Worm (Caenorhabditis elegans): ENCODE results near the gene rdy-2.

Gene rdy-2

ce11 chrV:13624424-13624823 lies 23.6 kb upstream of the rdy-2 start, which contains the start of gene F53F4.11:
TSS of gene F53F4.11 (minus strand) at chrV:13624524.
- no peak for TF ChIP-seq ceh-16 (tag; optimal IDR thresholded peaks at IDR 0.05)

- TF ChIP-seq gmeb-1 (tag; optimal IDR thresholded peaks at IDR 0.05) (no peak), lin-39 (tag; optimal IDR thresholded peaks at IDR 0.05) (no peak), blmp-1 (tag; optimal IDR thresholded peaks at IDR 0.05; ENCODE audit: insufficient read depth) (no peak), nhr-21 (tag; optimal IDR thresholded peaks at IDR 0.05) (no peak), aly-2 (tag; optimal IDR thresholded peaks at IDR 0.05) (no peak), snpc-4 (tag; optimal IDR thresholded peaks at IDR 0.05) (no peak)
These were observed 20.9 kb upstream of the rdy-2 start, which contains the start of gene F53F4.16 for ce11 chrV:13621720-13622119. TSS of gene F53F4.16 (minus strand) at chrV:13621820.

- TF ChIP-seq R02D3.7 (tag; optimal IDR thresholded peaks at IDR 0.05) (no peak), peb-1 (tag; optimal IDR thresholded peaks at IDR 0.05) (no peak), nhr-21 (tag; optimal IDR thresholded peaks at IDR 0.05) (no peak), nhr-77 (tag; optimal IDR thresholded peaks at IDR 0.05) (no peak), sma-3 (GFP tag; optimal IDR thresholded peaks at IDR 0.05) (no peak)
These were observed 19.9 kb upstream of the rdy-2 start, which contains the start of gene F53F4.15 for ce11 chrV:13620676-13621075. TSS of gene F53F4.15 (plus strand) at chrV:13620976.

ce11 chrV:13619752-13620151 lies 19.0 kb upstream of the rdy-2 start, which contains the start of gene srd-11:
TSS of gene srd-11 (minus strand) at chrV:13619852.
- no peak for TF ChIP-seq ama-1 (optimal IDR thresholded peaks at IDR 0.05)
- TF ChIP-seq mdl-1 (tag; optimal IDR thresholded peaks at IDR 0.05): no peak
- no peak for TF ChIP-seq sma-3 (GFP tag; optimal IDR thresholded peaks at IDR 0.05)
- TF ChIP-seq zag-1 (tag; optimal IDR thresholded peaks at IDR 0.05): no peak
- TF ChIP-seq mbf-1 (tag; optimal IDR thresholded peaks at IDR 0.05): no peak
- TF ChIP-seq nhr-21 (tag; optimal IDR thresholded peaks at IDR 0.05): no peak

ce11 chrV:13613870-13614269 lies 13.1 kb upstream of the rdy-2 start, which contains the start of gene F53F4.7:
TSS of gene F53F4.7 (minus strand) at chrV:13613970.
- no peak for TF ChIP-seq unc-55 (GFP tag; optimal IDR thresholded peaks at IDR 0.05)

- TF ChIP-seq unc-55 (GFP tag; optimal IDR thresholded peaks at IDR 0.05) (no peak), peb-1 (tag; optimal IDR thresholded peaks at IDR 0.05) (no peak), elt-3 (tag; optimal IDR thresholded peaks at IDR 0.05) (no peak)
These were observed 11.0 kb upstream of the rdy-2 start, which contains the start of gene spig-9 for ce11 chrV:13611782-13612181. TSS of gene spig-9 (minus strand) at chrV:13611882.

ce11 chrV:13609806-13610205 lies 9.0 kb upstream of the rdy-2 start:
- TF ChIP-seq nhr-21 (tag; optimal IDR thresholded peaks at IDR 0.05) (peak; percentile 20), snpc-4 (tag; optimal IDR thresholded peaks at IDR 0.05) (no peak)

- TF ChIP-seq sma-3 (GFP tag; optimal IDR thresholded peaks at IDR 0.05): peak; percentile 60
- TF ChIP-seq blmp-1 (tag; optimal IDR thresholded peaks at IDR 0.05; ENCODE audit: insufficient read depth): peak; percentile 90
- peak; percentile 36 for TF ChIP-seq nhr-25 (tag; optimal IDR thresholded peaks at IDR 0.05)
- TF ChIP-seq crh-2 (tag; optimal IDR thresholded peaks at IDR 0.05): peak; percentile 15
- TF ChIP-seq sma-9 (GFP tag; optimal IDR thresholded peaks at IDR 0.05): peak; percentile 44
- TF ChIP-seq sma-9 (tag; optimal IDR thresholded peaks at IDR 0.05): no peak
- TF ChIP-seq C34F6.9 (tag; optimal IDR thresholded peaks at IDR 0.05): no peak
- TF ChIP-seq unc-62 (GFP tag; optimal IDR thresholded peaks at IDR 0.05): no peak
These were observed 7.7 kb upstream of the rdy-2 start for ce11 chrV:13608486-13608885.

ce11 chrV:13606651-13607242 lies 6.0 kb upstream of the rdy-2 start, which contains the start of gene fmo-4:
TSS of gene fmo-4 (minus strand) at chrV:13606701.
- TF ChIP-seq F13H6.1 (tag; optimal IDR thresholded peaks at IDR 0.05) (no peak), lin-13 (GFP tag; optimal IDR thresholded peaks at IDR 0.05) (no peak), unc-39 (tag; optimal IDR thresholded peaks at IDR 0.05) (no peak), nhr-21 (tag; optimal IDR thresholded peaks at IDR 0.05) (peak; percentile 71), nhr-25 (tag; optimal IDR thresholded peaks at IDR 0.05) (peak; percentile 9), lin-39 (tag; optimal IDR thresholded peaks at IDR 0.05) (no peak), elt-3 (tag; optimal IDR thresholded peaks at IDR 0.05) (no peak), Y55F3AM.14 (GFP tag; optimal IDR thresholded peaks at IDR 0.05) (peak; percentile 33)
